Fruit fly (Drosophila melanogaster) whole organism, embryonic: ENCODE data around the gene Mzt1.

Experiments used
- CG10654 ChIP-seq: fragments of 200-800 bp; sonication (Bioruptor generic); optimal IDR thresholded peaks from 2 replicates; lab custom pipeline; 2016; ENCODE audit warnings: missing biosample characterization, missing genetic modification characterization
- CG12236 ChIP-seq: fragments of 200-800 bp; sonication (Bioruptor generic); optimal IDR thresholded peaks from 2 replicates; lab custom pipeline; 2016; ENCODE audit warnings: missing biosample characterization, missing genetic modification characterization
- CG13296 ChIP-seq: fragments of 200-800 bp; sonication (Bioruptor generic); optimal IDR thresholded peaks from 3 replicates; lab custom pipeline; 2018; ENCODE audit warnings: missing biosample characterization, mild to moderate bottlenecking, missing genetic modification characterization
- CG13624 ChIP-seq: fragments of 200-800 bp; sonication (Bioruptor generic); optimal IDR thresholded peaks from 2 replicates; lab custom pipeline; 2016; ENCODE audit warnings: missing biosample characterization, missing genetic modification characterization
- CG14965 ChIP-seq: fragments of 200-800 bp; sonication (Bioruptor generic); optimal IDR thresholded peaks from 2 replicates; lab custom pipeline; 2016; ENCODE audit warnings: missing biosample characterization, missing genetic modification characterization, borderline replicate concordance
- CG1529 ChIP-seq: fragments of 200-800 bp; sonication (Bioruptor generic); optimal IDR thresholded peaks from 3 replicates; lab custom pipeline; 2018; ENCODE audit warnings: missing biosample characterization, missing genetic modification characterization
- CG15696 ChIP-seq: fragments of 200-800 bp; sonication (Bioruptor generic); optimal IDR thresholded peaks from 2 replicates; lab custom pipeline; 2019; ENCODE audit warnings: missing biosample characterization, mild to moderate bottlenecking, missing genetic modification characterization, moderate library complexity
- CG16813 ChIP-seq: fragments of 200-800 bp; sonication (Bioruptor generic); IDR thresholded peaks from 3 replicates; pipeline ENCODE4 v1.3.6; 2022; ENCODE audit warnings: missing biosample characterization, missing genetic modification characterization; ENCODE audit not compliant: partially characterized antibody
- CG17912 ChIP-seq: fragments of 200-800 bp; sonication (Bioruptor generic); optimal IDR thresholded peaks from 2 replicates; lab custom pipeline; 2018; ENCODE audit warnings: missing biosample characterization, mild to moderate bottlenecking, missing genetic modification characterization
- CG2116 ChIP-seq: fragments of 200-800 bp; sonication (Bioruptor generic); optimal IDR thresholded peaks from 3 replicates; lab custom pipeline; 2018; ENCODE audit warnings: missing biosample characterization, mild to moderate bottlenecking, missing genetic modification characterization
- CG30403 ChIP-seq: fragments of 200-800 bp; sonication (Bioruptor generic); optimal IDR thresholded peaks from 3 replicates; lab custom pipeline; 2016; ENCODE audit warnings: missing biosample characterization, missing genetic modification characterization
- CG3065 ChIP-seq: fragments of 200-800 bp; sonication (Bioruptor generic); optimal IDR thresholded peaks from 2 replicates; lab custom pipeline; 2016; ENCODE audit warnings: missing biosample characterization, missing genetic modification characterization
- CG3407 ChIP-seq: fragments of 200-800 bp; sonication (Bioruptor generic); optimal IDR thresholded peaks from 2 replicates; lab custom pipeline; 2018; ENCODE audit warnings: missing biosample characterization, mild to moderate bottlenecking, missing genetic modification characterization
- CG3838 ChIP-seq: fragments of 200-800 bp; sonication (Bioruptor generic); optimal IDR thresholded peaks from 3 replicates; lab custom pipeline; 2016; ENCODE audit warnings: missing biosample characterization, missing genetic modification characterization
- CG3847 ChIP-seq: fragments of 200-800 bp; sonication (Bioruptor generic); IDR thresholded peaks from 2 replicates; pipeline ENCODE4 v1.3.6; 2022; ENCODE audit warnings: missing biosample characterization, missing genetic modification characterization
- CG4617 ChIP-seq: fragments of 200-800 bp; sonication (Bioruptor generic); optimal IDR thresholded peaks from 3 replicates; lab custom pipeline; 2016; ENCODE audit warnings: missing biosample characterization, missing genetic modification characterization, borderline replicate concordance
- CG4854 ChIP-seq: fragments of 200-800 bp; sonication (Bioruptor generic); optimal IDR thresholded peaks from 2 replicates; lab custom pipeline; 2016; ENCODE audit warnings: missing biosample characterization, missing genetic modification characterization, inconsistent platforms
- CG5180 ChIP-seq: fragments of 200-800 bp; sonication (Bioruptor generic); optimal IDR thresholded peaks from 3 replicates; lab custom pipeline; 2017; ENCODE audit warnings: missing biosample characterization, missing genetic modification characterization, mild to moderate bottlenecking, moderate library complexity, missing genetic modification reagents
- CG6654 ChIP-seq: fragments of 200-800 bp; sonication (Bioruptor generic); optimal IDR thresholded peaks from 2 replicates; lab custom pipeline; 2017; ENCODE audit warnings: missing biosample characterization, mild to moderate bottlenecking, missing genetic modification characterization
- CG7372 ChIP-seq: fragments of 200-800 bp; sonication (Bioruptor generic); IDR thresholded peaks from 2 replicates; pipeline ENCODE4 v1.3.6; 2022; ENCODE audit warnings: missing biosample characterization, missing genetic modification characterization
- CG8359 ChIP-seq: fragments of 200-800 bp; sonication (Bioruptor generic); optimal IDR thresholded peaks from 2 replicates; lab custom pipeline; 2017; ENCODE audit warnings: missing biosample characterization, mild to moderate bottlenecking, missing genetic modification characterization, borderline replicate concordance
- CG9797 ChIP-seq: fragments of 200-800 bp; sonication (Bioruptor generic); optimal IDR thresholded peaks from 3 replicates; lab custom pipeline; 2018; ENCODE audit warnings: missing biosample characterization, mild to moderate bottlenecking, missing genetic modification characterization
- CTCF ChIP-seq: fragments of 200-800 bp; sonication (Bioruptor generic); optimal IDR thresholded peaks from 2 replicates; lab custom pipeline; 2017; ENCODE audit warnings: missing biosample characterization, mild to moderate bottlenecking, missing genetic modification characterization, moderate library complexity
- Dbx ChIP-seq: fragments of 200-800 bp; sonication (Bioruptor generic); IDR thresholded peaks from 3 replicates; pipeline ENCODE4 v1.3.6; 2022; ENCODE audit warnings: missing biosample characterization, missing genetic modification characterization
- Dip3 ChIP-seq: fragments of 200-800 bp; sonication (Bioruptor generic); optimal IDR thresholded peaks from 3 replicates; lab custom pipeline; 2016; ENCODE audit warnings: missing biosample characterization, missing genetic modification characterization
- E2f2 ChIP-seq: fragments of 200-800 bp; sonication (Bioruptor generic); IDR thresholded peaks from 2 replicates; pipeline ENCODE4 v1.3.6; 2022; ENCODE audit warnings: missing biosample characterization, missing genetic modification characterization
- Fer2 ChIP-seq: fragments of 200-800 bp; sonication (Bioruptor generic); optimal IDR thresholded peaks from 2 replicates; lab custom pipeline; 2018; ENCODE audit warnings: missing biosample characterization, mild to moderate bottlenecking, missing genetic modification characterization, moderate library complexity
- HmgZ ChIP-seq: fragments of 200-800 bp; sonication (Bioruptor generic); optimal IDR thresholded peaks from 2 replicates; lab custom pipeline; 2018; ENCODE audit warnings: missing biosample characterization, mild to moderate bottlenecking, missing genetic modification characterization
- Kr ChIP-seq: fragments of 200-800 bp; sonication (Bioruptor generic); optimal IDR thresholded peaks from 2 replicates; lab custom pipeline; 2017; ENCODE audit warnings: missing biosample characterization, mild to moderate bottlenecking, missing genetic modification characterization
- Mad ChIP-seq: fragments of 200-800 bp; sonication (Bioruptor generic); optimal IDR thresholded peaks from 2 replicates; lab custom pipeline; 2016; ENCODE audit warnings: missing biosample characterization, missing genetic modification characterization
- Max ChIP-seq: fragments of 200-800 bp; sonication (Bioruptor generic); optimal IDR thresholded peaks from 2 replicates; lab custom pipeline; 2016; ENCODE audit warnings: missing biosample characterization, mild to moderate bottlenecking, missing genetic modification characterization
- Oaz ChIP-seq: fragments of 200-800 bp; sonication (Bioruptor generic); IDR thresholded peaks from 2 replicates; pipeline ENCODE4 v1.3.6; 2022; ENCODE audit warnings: missing biosample characterization, missing genetic modification characterization
- Rfx ChIP-seq: fragments of 200-800 bp; sonication (Bioruptor generic); IDR thresholded peaks from 2 replicates; pipeline ENCODE4 v1.3.6; 2022; ENCODE audit warnings: missing biosample characterization, missing genetic modification characterization
- TFAM ChIP-seq: fragments of 200-800 bp; sonication (Bioruptor generic); optimal IDR thresholded peaks from 2 replicates; lab custom pipeline; 2017; ENCODE audit warnings: missing biosample characterization, missing genetic modification characterization, inconsistent platforms
- Taf1 ChIP-seq: fragments of 200-800 bp; sonication (Bioruptor generic); IDR thresholded peaks from 2 replicates; pipeline ENCODE4 v1.3.6; 2022; ENCODE audit warnings: missing biosample characterization, missing genetic modification characterization
- Tbp ChIP-seq: fragments of >200 bp; optimal IDR thresholded peaks from 2 replicates; lab custom pipeline; 2018; ENCODE audit warnings: missing biosample characterization, missing genetic modification characterization
- btn ChIP-seq: fragments of 200-800 bp; sonication (Bioruptor generic); optimal IDR thresholded peaks from 2 replicates; lab custom pipeline; 2016; ENCODE audit warnings: missing biosample characterization, missing genetic modification characterization
- corto ChIP-seq: fragments of 200-800 bp; sonication (Bioruptor generic); optimal IDR thresholded peaks from 2 replicates; lab custom pipeline; 2016; ENCODE audit warnings: missing biosample characterization, mild to moderate bottlenecking, missing genetic modification characterization, moderate library complexity
- croc ChIP-seq: fragments of 200-800 bp; sonication (Bioruptor generic); conservative IDR thresholded peaks from 3 replicates; pipeline ENCODE4 v1.3.6; 2022; ENCODE audit warnings: missing biosample characterization, missing genetic modification characterization
- ems ChIP-seq: fragments of 200-800 bp; sonication (Bioruptor generic); optimal IDR thresholded peaks from 3 replicates; lab custom pipeline; 2016; ENCODE audit warnings: missing biosample characterization, missing genetic modification characterization
- gfzf ChIP-seq: fragments of 200-800 bp; sonication (Bioruptor generic); optimal IDR thresholded peaks from 2 replicates; lab custom pipeline; 2016; ENCODE audit warnings: missing biosample characterization, mild to moderate bottlenecking, missing genetic modification characterization, moderate library complexity
- ind ChIP-seq: fragments of 200-800 bp; sonication (Bioruptor generic); optimal IDR thresholded peaks from 3 replicates; lab custom pipeline; 2016; ENCODE audit warnings: missing biosample characterization, missing genetic modification characterization
- jigr1 ChIP-seq: fragments of 200-800 bp; sonication (Bioruptor generic); IDR thresholded peaks from 3 replicates; pipeline ENCODE4 v1.3.6; 2022; ENCODE audit warnings: missing biosample characterization, missing genetic modification characterization
- lmd ChIP-seq: fragments of 200-800 bp; sonication (Bioruptor generic); IDR thresholded peaks from 2 replicates; pipeline ENCODE4 v1.3.6; 2022; ENCODE audit warnings: missing biosample characterization, missing genetic modification characterization
- mirr ChIP-seq: fragments of 200-800 bp; sonication (Bioruptor generic); optimal IDR thresholded peaks from 3 replicates; lab custom pipeline; 2018; ENCODE audit warnings: missing biosample characterization, mild to moderate bottlenecking, missing genetic modification characterization
- pan ChIP-seq, 4 experiments: fragments of >200 bp in 3 of 4; fragments of 200-800 bp in 1 of 4; sonication (Bioruptor generic) in 1 of 4; optimal IDR thresholded peaks in 3 of 4; IDR thresholded peaks in 1 of 4; 2 replicates each; pipeline versions ENCODE4 v1.3.6 to Lab custom; 2017 to 2022; ENCODE audit warnings: missing biosample characterization in 2 of 4, missing genetic modification characterization in 2 of 4, mixed read lengths in 1 of 4
- seq ChIP-seq: fragments of 200-800 bp; sonication (Bioruptor generic); IDR thresholded peaks from 2 replicates; pipeline ENCODE4 v1.3.6; 2022; ENCODE audit warnings: missing biosample characterization, missing genetic modification characterization
- sim ChIP-seq: fragments of 200-800 bp; sonication (Bioruptor generic); IDR thresholded peaks from 2 replicates; pipeline ENCODE4 v1.3.6; 2022; ENCODE audit warnings: missing biosample characterization, missing genetic modification characterization
- tup ChIP-seq: fragments of 200-800 bp; sonication (Bioruptor generic); optimal IDR thresholded peaks from 2 replicates; lab custom pipeline; 2016; ENCODE audit warnings: missing biosample characterization, mild to moderate bottlenecking, missing genetic modification characterization, moderate library complexity
- twi ChIP-seq: fragments of 200-800 bp; optimal IDR thresholded peaks from 2 replicates; lab custom pipeline; 2019; ENCODE audit warnings: missing biosample characterization, mild to moderate bottlenecking, missing genetic modification characterization, moderate library complexity
- zfh2 ChIP-seq: fragments of 200-800 bp; sonication (Bioruptor generic); optimal IDR thresholded peaks from 2 replicates; lab custom pipeline; 2016; ENCODE audit warnings: missing biosample characterization, missing genetic modification characterization

Gene Mzt1

dm6 chr3L:2377114-2377783 lies 11.8 kb upstream of the Mzt1 start, which contains the start of the genes CG15877 and Svil (continued):
- no peak for TF ChIP-seq Kr
- no peak for TF ChIP-seq TFAM (GFP tag; lab: Kevin White, UChicago)
- no peak for TF ChIP-seq CG10654 (GFP tag; lab: Kevin White, UChicago)
- TF ChIP-seq CG4854 (GFP tag; lab: Kevin White, UChicago), result no peak
- TF ChIP-seq Mad (GFP tag; lab: Kevin White, UChicago), result peak; percentile 41
- TF ChIP-seq pan (optimal IDR thresholded peaks at IDR 0.05; lab: Kevin White, UChicago), result no peak
- no peak for TF ChIP-seq pan (GFP tag; optimal IDR thresholded peaks at IDR 0.05 in 1 of 2, IDR thresholded peaks at IDR 0.05 in 1 of 2)
- no peak for TF ChIP-seq CG14965 (GFP tag; lab: Kevin White, UChicago)
- no peak for TF ChIP-seq sim (GFP tag; lab: Robert Waterston, UW)
- TF ChIP-seq tup (GFP tag; lab: Kevin White, UChicago), result no peak
- no peak for TF ChIP-seq CG13296 (GFP tag; lab: Kevin White, UChicago)
- no peak for TF ChIP-seq Dip3 (GFP tag; lab: Kevin White, UChicago)
- TF ChIP-seq Dbx (GFP tag; lab: Robert Waterston, UW), result 0 out of 3 replicates have a peak, but pooled peaks have one; percentile 31
- TF ChIP-seq CG30403, result no peak
- no peak for TF ChIP-seq jigr1 (GFP tag; lab: Robert Waterston, UW)
- peak; percentile 78 for TF ChIP-seq E2f2 (GFP tag; lab: Robert Waterston, UW)
- TF ChIP-seq CG15696 (tag; lab: Kevin White, UChicago), result no peak
- no peak for TF ChIP-seq CG3407 (GFP tag; lab: Kevin White, UChicago)
- no peak for TF ChIP-seq CG8359 (GFP tag; lab: Kevin White, UChicago)
- TF ChIP-seq ind (GFP tag; lab: Kevin White, UChicago), result no peak
- no peak for TF ChIP-seq CG3838 (GFP tag; lab: Kevin White, UChicago)
- peak; percentile 44; the same call in 1 of the 3 replicates for TF ChIP-seq CG16813 (GFP tag; lab: Robert Waterston, UW)
- no peak for TF ChIP-seq CG6654
- no peak for TF ChIP-seq corto
- TF ChIP-seq CG12236 (GFP tag; lab: Kevin White, UChicago), result no peak
- TF ChIP-seq croc (GFP tag; lab: Robert Waterston, UW), result no peak
- no peak for TF ChIP-seq CG3065 (GFP tag; lab: Kevin White, UChicago)
- TF ChIP-seq btn, result no peak
- no peak for TF ChIP-seq CG17912 (GFP tag; lab: Kevin White, UChicago)
- peak; percentile 7 for TF ChIP-seq CG9797 (GFP tag; lab: Kevin White, UChicago)
- TF ChIP-seq CG4617, result peak; percentile 66
- TF ChIP-seq CG1529 (GFP tag; lab: Kevin White, UChicago), result no peak
- peak; percentile 79 for TF ChIP-seq CG3847 (GFP tag; lab: Robert Waterston, UW)
- no peak for TF ChIP-seq ems (GFP tag; lab: Kevin White, UChicago)
- no peak for TF ChIP-seq Fer2
- no peak for TF ChIP-seq twi
- TF ChIP-seq seq (GFP tag; lab: Robert Waterston, UW), result no peak
- no peak for TF ChIP-seq HmgZ (tag; lab: Kevin White, UChicago)
- no peak for TF ChIP-seq Oaz
- no peak for TF ChIP-seq CG5180 (GFP tag; lab: Kevin White, UChicago)
- TF ChIP-seq Max (GFP tag; lab: Kevin White, UChicago), result peak; percentile 42
- peak; percentile 39 for TF ChIP-seq zfh2 (GFP tag; lab: Kevin White, UChicago)
- peak; percentile 63 for TF ChIP-seq Rfx (GFP tag; lab: Robert Waterston, UW)
- peak; percentile 22 for TF ChIP-seq CG13624
- peak; percentile 27 for TF ChIP-seq gfzf (GFP tag; lab: Kevin White, UChicago)
- peak; percentile 43 for TF ChIP-seq CG2116 (GFP tag; lab: Kevin White, UChicago)
- TF ChIP-seq mirr (GFP tag; lab: Kevin White, UChicago), result no peak
- TF ChIP-seq Taf1, result no peak
- TF ChIP-seq CG7372 (GFP tag; lab: Robert Waterston, UW), result no peak
- TF ChIP-seq CTCF, result peak; percentile 22
- TF ChIP-seq lmd, result peak; percentile 10; the same call in 1 of the 2 replicates
- TF ChIP-seq Tbp, result no peak
